Worm (Caenorhabditis elegans) whole organism, mixed stage, embryonic: Measurements from ENCODE around the gene egal-1.

Source experiments
- blmp-1 ChIP-seq: fragments of 150-350 bp; optimal IDR thresholded peaks from 2 replicates; lab custom pipeline; 2014; ENCODE audit warnings: missing biosample characterization, missing genetic modification characterization
- ceh-43 ChIP-seq: fragments of 200-800 bp; sonication (Bioruptor generic); optimal IDR thresholded peaks from 2 replicates; lab custom pipeline; 2018; ENCODE audit warnings: mild to moderate bottlenecking, missing genetic modification characterization, moderate library complexity, missing compliant biosample characterization
- lsy-2 ChIP-seq: fragments of 150-350 bp; optimal IDR thresholded peaks from 2 replicates; lab custom pipeline; 2014; ENCODE audit warnings: missing biosample characterization, missing genetic modification characterization
- mab-5 ChIP-seq: fragments of 150-350 bp; optimal IDR thresholded peaks from 2 replicates; lab custom pipeline; 2014; ENCODE audit warnings: missing biosample characterization, missing genetic modification characterization
- nhr-28 ChIP-seq: fragments of 150-350 bp; optimal IDR thresholded peaks from 2 replicates; lab custom pipeline; 2014; ENCODE audit warnings: missing biosample characterization, missing genetic modification characterization
- unc-62 ChIP-seq: fragments of 150-350 bp; optimal IDR thresholded peaks from 2 replicates; lab custom pipeline; 2014; ENCODE audit warnings: missing biosample characterization, missing genetic modification reagents, missing genetic modification characterization

DNA sequence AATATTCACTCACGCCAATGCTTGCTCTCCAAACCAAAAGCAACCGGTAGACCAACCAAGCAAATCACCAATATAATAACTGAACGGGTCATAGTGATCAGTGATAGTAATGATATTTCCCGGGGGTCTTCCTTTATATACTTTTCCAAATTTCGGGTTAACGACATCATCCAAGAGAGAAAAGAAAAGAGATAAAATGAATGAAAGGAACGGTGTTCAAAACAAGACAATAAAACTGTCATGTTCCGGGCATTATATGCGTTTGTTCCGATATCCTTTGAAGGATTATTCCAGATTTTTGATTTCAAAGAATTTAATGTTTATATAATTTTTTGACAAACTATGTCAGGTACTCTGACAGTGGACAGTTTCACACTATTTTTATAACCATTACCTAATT lies 42.6 kb downstream of the egal-1 start, which contains the start of gene C06E7.88:
- TF ChIP-seq blmp-1 (tag; lab: Kevin White, UChicago): no peak
- TF ChIP-seq nhr-28: no peak
- no peak for TF ChIP-seq lsy-2 (tag; lab: Kevin White, UChicago)
- no peak for TF ChIP-seq ceh-43
- TF ChIP-seq unc-62 (GFP tag; lab: Kevin White, UChicago): no peak
- TF ChIP-seq mab-5 (tag; lab: Kevin White, UChicago): no peak
